Worm (Caenorhabditis elegans): Measurements from ENCODE around the gene skn-1.

ce11 chrIV:5602415-5602814 is 57.8 kb downstream of the skn-1 start:
- TF ChIP-seq ttx-3 (tag; optimal IDR thresholded peaks at IDR 0.05) (no peak), ceh-45 (GFP tag; IDR thresholded peaks at IDR 0.05) (no peak), pqm-1 (tag; optimal IDR thresholded peaks at IDR 0.05) (no peak), tbx-7 (tag; optimal IDR thresholded peaks at IDR 0.05) (no peak)
